Fruit fly (Drosophila melanogaster) whole organism, larva: ENCODE data around the gene cu.

Source experiments
- noc ChIP-seq: fragments of 200-800 bp; sonication (Bioruptor generic); optimal IDR thresholded peaks from 3 replicates; lab custom pipeline; 2019; ENCODE audit warnings: missing biosample characterization, mild to moderate bottlenecking, missing genetic modification characterization, moderate library complexity

The cu gene

DNA sequence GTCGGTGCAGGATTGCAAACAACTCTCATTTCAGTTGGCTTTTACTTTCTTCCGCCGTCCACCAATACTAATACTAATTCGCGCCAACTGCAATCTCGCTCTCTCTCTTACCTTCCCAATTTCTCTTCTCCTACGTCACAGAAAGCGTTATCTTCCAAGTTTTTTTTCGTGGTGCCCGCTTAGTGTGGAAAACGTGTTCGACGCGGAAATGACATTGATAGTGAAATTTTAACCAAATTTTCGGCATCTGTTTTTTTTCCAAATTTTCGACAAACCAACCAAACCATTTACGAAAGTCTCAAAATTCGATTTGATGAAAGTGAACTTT, at the start of gene cu:
TSS of gene cu (plus strand) at position 204 of the 328 bp plus-strand sequence.
- no peak for TF ChIP-seq noc (tag; lab: Kevin White, UChicago)

DNA sequence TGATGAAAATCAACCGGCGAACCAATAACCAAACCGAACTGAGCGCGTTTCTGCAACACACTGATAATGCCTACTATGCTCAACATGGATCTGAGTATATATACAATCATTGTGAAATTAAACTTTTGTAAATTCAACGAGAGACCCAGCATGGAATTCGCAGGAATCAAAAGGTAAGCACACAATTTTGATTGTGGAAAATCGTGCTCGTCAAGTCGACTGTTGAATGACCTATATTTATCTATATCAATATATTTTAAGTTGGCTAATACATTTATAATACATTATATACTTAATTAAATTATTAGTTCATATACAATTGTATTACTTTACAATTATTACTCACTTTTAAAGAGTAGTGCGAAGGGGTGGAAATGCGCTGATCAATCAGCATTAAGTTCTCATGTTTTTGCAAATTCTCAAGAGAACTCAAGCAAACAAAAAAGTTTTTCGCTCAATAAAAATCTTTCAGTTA, 43.6 kb upstream of the cu start, which contains the start of gene Ugt302K1:
TSS of gene Ugt302K1 (minus strand) at position 51 of the 475 bp plus-strand sequence.
- TF ChIP-seq noc (tag; lab: Kevin White, UChicago) = no peak

DNA sequence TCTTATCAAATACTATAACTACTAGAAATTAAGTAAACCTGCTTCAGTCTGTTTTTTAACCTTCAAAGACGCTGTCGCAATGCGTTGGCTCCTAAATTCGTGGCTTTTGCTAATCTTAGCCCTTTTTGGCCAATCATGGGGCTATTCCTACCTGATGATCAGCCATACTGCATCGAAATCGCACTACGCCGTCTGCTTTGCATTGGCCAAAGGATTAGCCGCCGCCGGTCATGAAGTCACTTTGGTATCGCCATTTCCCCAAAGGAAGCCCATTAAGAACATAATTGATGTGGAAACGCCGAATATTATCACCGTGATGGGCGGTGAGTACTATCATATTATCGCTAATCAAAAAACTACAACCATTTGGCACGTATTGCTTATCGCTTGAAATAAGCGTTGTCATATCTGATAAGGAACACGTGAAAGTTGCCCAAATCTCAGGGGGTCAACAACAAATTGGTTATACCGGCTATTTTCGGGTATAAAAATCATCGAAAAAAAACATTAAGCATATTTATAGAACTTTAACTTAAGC, 42.7 kb upstream of the cu start, which contains the start of gene Ugt302E1:
TSS of gene Ugt302E1 (plus strand) at position 51 of the 538 bp plus-strand sequence.
- TF ChIP-seq noc (tag; lab: Kevin White, UChicago) = no peak

DNA sequence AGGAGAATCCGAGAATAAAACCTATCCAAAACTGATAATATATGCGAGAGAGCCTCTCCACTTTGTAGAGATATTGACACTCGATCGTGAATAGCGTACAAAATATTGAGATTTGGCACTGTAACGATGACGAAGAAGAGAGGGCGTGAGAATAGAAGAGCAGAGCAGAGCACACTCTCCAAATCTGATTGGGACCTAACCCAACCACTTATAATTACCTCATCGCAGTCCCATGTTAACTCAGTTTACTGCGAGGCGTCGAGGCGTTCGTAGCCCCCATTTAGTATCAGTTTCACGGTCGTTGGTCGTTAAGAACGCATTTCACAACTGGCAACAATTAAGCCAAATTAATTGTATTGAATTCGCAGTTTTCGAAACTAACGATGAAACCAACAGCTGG, 40.5 kb upstream of the cu start, which contains the start of gene Ugt302C1:
TSS of gene Ugt302C1 (plus strand) at position 241 of the 400 bp plus-strand sequence.
- TF ChIP-seq noc (tag; lab: Kevin White, UChicago) = peak; percentile 1

DNA sequence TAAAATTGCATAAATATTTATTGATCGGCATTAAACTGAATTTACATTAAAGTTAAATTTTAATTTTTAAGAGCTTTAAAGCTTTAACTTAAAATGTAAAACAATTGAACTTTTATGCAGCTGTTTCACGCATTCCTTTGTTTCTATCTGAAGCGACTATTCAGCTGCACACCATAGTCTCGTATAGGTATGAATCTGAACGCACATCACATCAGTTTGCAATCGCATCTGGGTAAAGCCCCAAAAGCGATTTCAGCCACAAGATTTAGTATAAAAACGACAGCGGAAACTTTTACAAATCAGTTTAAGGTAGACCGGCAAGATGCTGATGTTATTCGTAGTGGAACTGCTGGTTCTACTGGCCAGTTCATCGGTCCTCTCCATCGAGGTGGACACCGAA, 36.5 kb upstream of the cu start, which contains the start of gene CG4757:
TSS of gene CG4757 (plus strand) at position 301 of the 400 bp plus-strand sequence.
- no peak for TF ChIP-seq noc (tag; lab: Kevin White, UChicago)

DNA sequence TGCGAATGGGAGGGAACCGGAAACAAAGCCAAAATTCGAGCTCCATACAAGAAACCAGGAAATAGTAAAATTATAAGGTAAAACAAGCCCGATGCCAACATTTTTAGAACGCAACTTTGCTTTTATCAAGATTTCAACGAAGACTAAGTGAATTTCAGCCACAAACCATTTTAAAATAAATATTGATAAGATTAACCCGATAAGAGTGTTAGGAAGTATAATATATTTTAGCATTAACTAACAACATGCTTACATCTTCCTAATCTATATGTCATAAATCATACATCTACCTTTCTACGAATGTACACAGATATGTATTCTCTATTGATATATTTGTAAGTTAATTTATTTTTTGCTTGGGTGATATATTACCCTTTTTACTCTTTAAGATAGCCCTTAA, 31.4 kb upstream of the cu start, which contains the start of gene Ugt35E1:
TSS of gene Ugt35E1 (minus strand) at position 101 of the 400 bp plus-strand sequence.
- TF ChIP-seq noc (tag; lab: Kevin White, UChicago) = no peak

DNA sequence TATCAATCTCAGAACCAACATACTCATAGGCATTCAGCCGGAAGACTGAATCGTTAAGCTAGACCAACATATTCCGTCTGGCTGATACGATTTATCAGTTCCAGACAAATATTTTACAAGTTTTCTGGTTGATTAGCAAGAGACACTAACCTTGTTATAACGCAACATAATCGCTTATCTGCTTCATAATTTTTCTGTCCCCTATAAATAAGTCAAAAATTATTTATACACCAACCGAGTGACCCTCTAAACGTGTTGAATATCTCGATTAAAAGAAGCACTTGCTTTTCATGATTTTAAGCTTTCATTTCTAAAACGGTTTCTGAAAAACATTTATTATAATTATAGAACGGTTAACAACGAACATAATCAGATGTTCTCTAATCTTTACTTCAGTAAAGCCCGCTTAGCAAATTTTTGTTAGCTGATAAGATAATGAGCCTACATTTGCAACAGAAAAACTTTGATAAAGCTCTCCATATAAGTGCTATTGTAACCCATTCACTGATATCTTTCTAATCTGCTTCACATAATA, 29.4 kb upstream of the cu start, which contains the start of gene Ugt35E2:
TSS of gene Ugt35E2 (minus strand) at position 51 of the 535 bp plus-strand sequence.
- TF ChIP-seq noc (tag; lab: Kevin White, UChicago) = no peak

DNA sequence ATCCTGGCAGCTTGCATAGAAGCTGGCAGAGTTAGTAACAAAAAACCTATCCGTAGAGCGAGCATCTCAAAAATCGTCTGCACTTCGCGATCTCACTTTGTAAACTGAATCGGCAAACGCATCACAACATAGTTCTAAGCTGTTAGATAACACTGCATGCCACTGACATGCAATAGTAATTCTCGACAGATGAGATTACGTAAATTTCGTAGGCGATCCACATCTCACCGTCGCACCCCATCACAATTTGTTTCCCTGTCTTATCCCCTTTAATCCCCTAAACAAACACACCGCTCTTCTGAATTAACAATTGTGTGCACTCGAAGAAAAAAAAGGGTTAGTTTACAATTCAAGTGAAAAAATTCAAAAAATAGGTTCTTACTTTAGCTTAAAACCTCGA, 27.2 kb upstream of the cu start, which contains the start of gene Ugt35B1:
TSS of gene Ugt35B1 (minus strand) at position 101 of the 400 bp plus-strand sequence.
- TF ChIP-seq noc (tag; lab: Kevin White, UChicago) = no peak

DNA sequence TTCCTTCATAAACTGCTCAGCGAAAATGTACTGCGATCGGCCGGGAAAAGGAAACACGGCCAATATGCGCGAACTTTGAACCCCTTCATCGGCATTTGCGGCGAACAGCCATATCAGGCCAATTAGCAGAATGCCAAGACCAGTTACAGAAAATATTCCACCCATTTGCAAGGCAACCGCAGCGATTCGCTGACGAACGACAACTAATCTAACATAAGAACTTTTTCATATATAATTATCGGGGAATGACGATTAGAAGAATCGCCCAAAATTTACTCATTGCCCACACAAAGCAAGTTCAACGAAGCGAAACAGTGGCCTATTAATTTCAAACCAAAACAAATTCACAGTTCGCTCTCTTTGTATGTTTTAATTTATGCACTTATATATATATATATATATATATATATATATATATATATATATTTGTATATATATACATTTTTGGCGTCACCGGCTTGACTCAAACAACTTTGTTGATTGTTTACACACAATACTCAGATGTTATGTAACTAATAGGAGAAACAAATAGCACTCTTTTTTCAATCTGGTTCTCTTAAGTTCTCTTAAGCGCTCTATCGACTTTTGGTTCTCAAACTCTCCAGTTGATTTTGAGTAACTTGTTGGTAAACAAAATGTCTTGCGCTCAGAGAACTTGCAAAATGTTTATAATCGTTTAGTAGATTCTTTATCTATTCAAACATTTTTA, 24.8 kb upstream of the cu start, which contains the start of gene Ugt35A1:
TSS of gene Ugt35A1 (minus strand) at position 205 of the 709 bp plus-strand sequence.
- no peak for TF ChIP-seq noc (tag; lab: Kevin White, UChicago)

DNA sequence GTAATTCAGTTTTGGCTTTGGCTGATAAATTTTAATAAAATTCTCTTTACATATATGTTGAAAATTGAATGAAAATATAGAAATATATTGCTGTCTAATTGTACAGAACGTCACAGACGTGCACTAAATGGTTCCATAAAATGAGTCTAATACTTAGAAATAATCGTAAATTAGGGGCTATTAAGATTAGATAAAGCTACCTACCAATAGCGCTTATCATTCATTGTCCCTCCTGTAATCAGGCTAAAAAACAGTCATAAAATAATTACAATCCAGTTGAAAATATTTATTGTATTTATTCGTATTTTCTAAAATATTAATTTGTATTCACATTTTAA, 24.3 kb upstream of the cu start:
- TF ChIP-seq noc (tag; lab: Kevin White, UChicago) = peak; percentile 37

DNA sequence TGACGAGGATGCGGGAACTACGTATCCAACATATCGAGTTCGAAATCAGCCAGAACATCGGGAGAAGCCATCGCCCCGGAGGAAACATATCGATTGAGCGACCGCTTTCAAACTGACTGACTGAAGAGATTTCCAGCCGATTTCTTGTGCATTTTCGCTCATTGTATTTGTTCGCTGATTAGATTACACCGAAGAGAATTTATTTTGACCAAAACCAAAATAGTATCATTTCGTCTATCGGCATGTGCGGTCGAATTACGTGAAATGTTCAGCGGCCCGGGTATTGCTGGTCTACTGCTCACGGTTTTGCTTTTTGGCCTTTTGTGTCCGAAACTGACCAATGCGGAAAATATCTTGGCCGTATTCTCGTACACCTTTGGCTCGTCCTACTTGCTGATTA, 22.1 kb upstream of the cu start, which contains the start of the genes Ugt304A1 and Ugt303A1:
TSS of gene Ugt304A1 (minus strand) at position 101 of the 400 bp plus-strand sequence.
TSS of gene Ugt303A1 (plus strand) at position 222 of the 400 bp plus-strand sequence.
- no peak for TF ChIP-seq noc (tag; lab: Kevin White, UChicago)

DNA sequence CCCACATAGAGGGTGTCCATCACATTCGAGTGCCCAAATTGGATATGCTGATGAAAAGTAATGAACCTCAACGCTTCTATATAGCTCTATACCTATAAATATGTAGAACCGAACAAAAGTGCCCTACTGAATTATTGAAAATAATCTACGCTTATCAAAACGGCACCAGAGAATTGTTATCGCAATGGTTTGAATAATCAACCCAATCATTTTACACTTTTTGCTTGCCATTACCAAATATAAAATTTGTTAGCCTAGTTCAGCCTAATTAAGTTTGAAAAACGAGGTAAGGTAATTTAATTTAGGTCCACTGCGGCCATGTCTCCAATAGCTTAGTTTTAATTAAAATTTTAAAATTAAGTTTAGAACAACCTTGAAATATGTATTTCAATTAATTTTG, 21.6 kb upstream of the cu start:
- TF ChIP-seq noc (tag; lab: Kevin White, UChicago) = no peak

DNA sequence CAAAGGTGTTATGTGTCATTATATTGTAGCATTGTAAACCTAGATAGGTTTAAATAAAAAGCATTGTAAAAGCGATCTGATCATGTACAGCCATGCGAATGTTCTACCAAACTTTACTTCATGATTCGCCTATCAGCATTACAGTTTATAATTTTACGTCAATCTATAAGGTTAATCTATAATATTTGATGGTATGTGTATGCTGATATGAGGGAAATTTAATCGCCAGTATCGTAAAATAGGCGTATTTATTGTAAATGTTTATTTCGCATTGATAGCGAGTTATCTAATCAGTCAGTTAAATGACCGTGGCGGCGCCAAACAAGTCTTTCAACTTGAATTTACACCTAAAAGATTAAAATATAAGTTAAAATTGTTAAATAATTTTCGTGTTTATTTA, 19.8 kb upstream of the cu start:
- TF ChIP-seq noc (tag; lab: Kevin White, UChicago) = no peak

DNA sequence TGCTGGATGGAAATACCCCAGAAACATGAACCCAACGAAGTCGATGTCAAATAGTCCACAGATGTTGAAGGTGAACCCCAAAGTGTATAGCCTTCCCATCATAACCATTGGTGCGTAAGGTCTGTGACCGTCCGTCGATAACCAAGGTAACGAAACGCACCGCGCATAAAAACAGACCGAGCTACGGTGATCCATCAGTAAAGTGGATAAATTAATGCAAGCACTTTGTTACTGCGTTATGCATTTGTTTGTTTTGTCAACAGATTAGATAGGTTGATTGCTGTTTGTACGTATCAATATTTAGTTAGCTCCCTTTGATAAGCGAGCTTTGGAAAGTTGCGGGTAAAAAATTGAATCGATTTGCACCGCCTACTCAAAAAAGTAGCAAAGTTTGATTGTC, 19.1 kb upstream of the cu start:
- no peak for TF ChIP-seq noc (tag; lab: Kevin White, UChicago)

DNA sequence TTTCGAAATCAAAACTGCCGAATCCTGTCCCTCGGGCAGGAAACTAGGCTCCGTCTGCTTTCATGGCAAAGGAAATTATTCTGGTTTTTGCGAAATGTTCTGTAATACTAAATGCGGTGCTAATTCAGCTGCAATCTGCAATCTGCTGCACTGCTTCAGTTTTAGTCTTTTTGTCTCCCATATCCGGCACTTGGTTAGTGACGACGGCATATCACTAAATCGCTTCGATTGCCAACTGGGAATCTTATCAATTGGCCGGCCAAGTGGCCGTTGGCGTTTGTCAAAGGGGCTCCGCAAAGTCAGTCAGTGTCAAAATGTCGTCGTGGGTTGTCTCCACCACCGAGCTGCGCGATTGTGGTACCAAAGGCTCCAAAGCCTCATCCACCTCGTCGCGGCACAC, 1.6 kb upstream of the cu start, which contains the start of gene CG18577:
TSS of gene CG18577 (plus strand) at position 301 of the 400 bp plus-strand sequence.
- no peak for TF ChIP-seq noc (tag; lab: Kevin White, UChicago)
